In the genomic region with DNA sequence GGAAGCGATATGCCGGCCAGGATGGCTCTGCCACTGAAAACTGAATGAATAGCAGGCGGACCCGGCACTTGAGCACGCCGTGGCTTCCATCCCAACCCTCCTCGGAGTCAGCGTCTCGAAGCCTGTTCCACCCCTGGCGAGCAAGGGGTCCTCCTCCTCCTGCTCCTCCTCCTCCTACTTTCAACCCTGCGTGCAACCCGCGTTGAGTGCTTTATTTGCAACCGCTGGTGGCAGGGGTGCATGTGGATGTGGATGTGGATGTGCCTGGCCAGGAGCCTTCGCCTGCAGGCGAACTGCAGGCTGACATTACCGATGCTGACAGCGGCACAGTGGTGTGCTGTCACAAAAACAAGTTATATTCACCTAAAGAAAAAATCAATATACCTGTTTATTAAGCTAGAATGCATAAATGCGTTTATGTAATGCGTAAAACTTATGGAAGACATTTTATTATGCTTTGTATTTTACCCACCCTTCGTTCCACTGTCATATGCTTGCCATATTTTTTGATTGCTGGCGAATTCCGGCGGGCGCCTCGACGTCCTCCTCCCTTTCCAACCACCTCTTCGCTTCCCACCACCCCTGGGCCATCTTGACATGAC, we compare ENCODE assay signal across 1 fruit fly cellular context.
TF ChIP-seq lines count a peak whose summit lies in the region.

No protein-coding gene starts in this region.

TF ChIP-seq in whole organism, embryonic, 481 proteins besides CTCF, POLR2A, EP300 and RAD21 (continued from another document and continues in another):
- peak; percentile 59 for TF ChIP-seq fd96Cb (tag; optimal IDR thresholded peaks at IDR 0.05; lab: Kevin White, UChicago)
- no peak for TF ChIP-seq CG9932 (GFP tag; IDR thresholded peaks at IDR 0.05; lab: Robert Waterston, UW)
- TF ChIP-seq Adf1 (GFP tag; IDR thresholded peaks at IDR 0.05; lab: Robert Waterston, UW) = no peak
- TF ChIP-seq Max (GFP tag; optimal IDR thresholded peaks at IDR 0.05; lab: Kevin White, UChicago) = no peak
- TF ChIP-seq cwo (GFP tag; optimal IDR thresholded peaks at IDR 0.05; lab: Kevin White, UChicago) = peak; percentile 15
- TF ChIP-seq org-1 (GFP tag; optimal IDR thresholded peaks at IDR 0.05; lab: Kevin White, UChicago) = peak; percentile 21
- TF ChIP-seq repo (GFP tag; optimal IDR thresholded peaks at IDR 0.05; lab: Kevin White, UChicago) = no peak
- no peak for TF ChIP-seq luna (GFP tag; optimal IDR thresholded peaks at IDR 0.05; lab: Kevin White, UChicago)
- no peak for TF ChIP-seq rib (GFP tag; IDR thresholded peaks at IDR 0.05; lab: Robert Waterston, UW)
- TF ChIP-seq scrt (GFP tag; optimal IDR thresholded peaks at IDR 0.05; lab: Kevin White, UChicago) = no peak
- peak; percentile 59; the same call in 2 of the 3 replicates for TF ChIP-seq ase (GFP tag; IDR thresholded peaks at IDR 0.05; lab: Robert Waterston, UW)
- TF ChIP-seq exex (tag; optimal IDR thresholded peaks at IDR 0.05; lab: Kevin White, UChicago) = no peak
- TF ChIP-seq CG2889 (GFP tag; IDR thresholded peaks at IDR 0.05; lab: Robert Waterston, UW) = no peak
- TF ChIP-seq Hr51 (GFP tag; optimal IDR thresholded peaks at IDR 0.05; lab: Kevin White, UChicago) = peak in 1 of 2 experiments; percentile 38
- no peak for TF ChIP-seq eve (GFP tag; optimal IDR thresholded peaks at IDR 0.05; lab: Kevin White, UChicago)
- no peak for TF ChIP-seq wek (GFP tag; optimal IDR thresholded peaks at IDR 0.05; lab: Kevin White, UChicago)
- 0 out of 2 replicates have a peak, but pooled peaks have one; percentile 9 for TF ChIP-seq CG31224 (GFP tag; IDR thresholded peaks at IDR 0.05; lab: Robert Waterston, UW)
- TF ChIP-seq CG31388 (GFP tag; optimal IDR thresholded peaks at IDR 0.05; lab: Kevin White, UChicago) = no peak
- peak; percentile 68 for TF ChIP-seq CG11093 (GFP tag; IDR thresholded peaks at IDR 0.05; lab: Robert Waterston, UW)
- TF ChIP-seq GATAe (GFP tag; conservative IDR thresholded peaks at IDR 0.05; lab: Robert Waterston, UW) = no peak
- TF ChIP-seq sd (tag; optimal IDR thresholded peaks at IDR 0.05; lab: Kevin White, UChicago) = peak; percentile 41
- TF ChIP-seq CG3995 (GFP tag; optimal IDR thresholded peaks at IDR 0.05; lab: Kevin White, UChicago) = no peak
- 0 out of 2 replicates have a peak, but pooled peaks have one; percentile 30 for TF ChIP-seq gt (GFP tag; IDR thresholded peaks at IDR 0.05; lab: Robert Waterston, UW)
- 0 out of 2 replicates have a peak, but pooled peaks have one; percentile 10 for TF ChIP-seq Nf-YA (GFP tag; IDR thresholded peaks at IDR 0.05; lab: Robert Waterston, UW)
- peak; percentile 24 for TF ChIP-seq CG30431 (GFP tag; optimal IDR thresholded peaks at IDR 0.05; lab: Kevin White, UChicago)
- TF ChIP-seq CG4617 (GFP tag; optimal IDR thresholded peaks at IDR 0.05; lab: Kevin White, UChicago; ENCODE audit: borderline replicate concordance) = no peak
- TF ChIP-seq ro (GFP tag; IDR thresholded peaks at IDR 0.05; lab: Robert Waterston, UW) = peak; percentile 54
- TF ChIP-seq dan (GFP tag; IDR thresholded peaks at IDR 0.05; lab: Robert Waterston, UW) = no peak; the same call in 1 of the 2 replicates
- TF ChIP-seq Gsc (GFP tag; IDR thresholded peaks at IDR 0.05; lab: Robert Waterston, UW) = peak; percentile 66
- no peak for TF ChIP-seq CG13624 (GFP tag; optimal IDR thresholded peaks at IDR 0.05; lab: Kevin White, UChicago)
- peak; percentile 78 for TF ChIP-seq nom (GFP tag; optimal IDR thresholded peaks at IDR 0.05; lab: Kevin White, UChicago)
- no peak for TF ChIP-seq D19B (GFP tag; optimal IDR thresholded peaks at IDR 0.05; lab: Kevin White, UChicago)
- TF ChIP-seq unpg (GFP tag; optimal IDR thresholded peaks at IDR 0.05; lab: Kevin White, UChicago) = peak; percentile 70
- peak; percentile 62 for TF ChIP-seq CG17361 (GFP tag; IDR thresholded peaks at IDR 0.05; lab: Robert Waterston, UW)
- TF ChIP-seq CG30020 (tag; optimal IDR thresholded peaks at IDR 0.05; lab: Kevin White, UChicago) = no peak
- TF ChIP-seq CG31441 (GFP tag; IDR thresholded peaks at IDR 0.05; lab: Robert Waterston, UW) = peak; percentile 68
- no peak for TF ChIP-seq CG12744 (GFP tag; optimal IDR thresholded peaks at IDR 0.05; lab: Kevin White, UChicago)
- peak; percentile 44 for TF ChIP-seq ap (GFP tag; IDR thresholded peaks at IDR 0.05; lab: Robert Waterston, UW)
- peak; percentile 68; the same call in 1 of the 2 replicates for TF ChIP-seq ranshi (GFP tag; IDR thresholded peaks at IDR 0.05; lab: Robert Waterston, UW)
- peak; percentile 70 for TF ChIP-seq nmo (GFP tag; optimal IDR thresholded peaks at IDR 0.05; lab: Kevin White, UChicago)
- TF ChIP-seq mirr (GFP tag; optimal IDR thresholded peaks at IDR 0.05; lab: Kevin White, UChicago) = no peak
- TF ChIP-seq oc (tag; optimal IDR thresholded peaks at IDR 0.05; lab: Kevin White, UChicago) = peak; percentile 14
- TF ChIP-seq CG11504 (tag; optimal IDR thresholded peaks at IDR 0.05; lab: Kevin White, UChicago) = peak; percentile 62
- TF ChIP-seq pho (GFP tag; optimal IDR thresholded peaks at IDR 0.05; lab: Kevin White, UChicago) = no peak
- no peak for TF ChIP-seq vfl (GFP tag; optimal IDR thresholded peaks at IDR 0.05; lab: Kevin White, UChicago)
- TF ChIP-seq jing (GFP tag; optimal IDR thresholded peaks at IDR 0.05; lab: Kevin White, UChicago) = peak; percentile 33
- TF ChIP-seq Optix (GFP tag; IDR thresholded peaks at IDR 0.05; lab: Robert Waterston, UW) = peak; percentile 69; the same call in 2 of the 3 replicates
- no peak for TF ChIP-seq CG42726 (GFP tag; IDR thresholded peaks at IDR 0.05; lab: Robert Waterston, UW; ENCODE audit: partially characterized antibody)
- TF ChIP-seq cad (GFP tag; optimal IDR thresholded peaks at IDR 0.05; lab: Kevin White, UChicago) = no peak
- peak; percentile 34 for TF ChIP-seq pnt (GFP tag; optimal IDR thresholded peaks at IDR 0.05; lab: Kevin White, UChicago)
- TF ChIP-seq CG10431 (GFP tag; optimal IDR thresholded peaks at IDR 0.05; lab: Kevin White, UChicago) = peak; percentile 19
- TF ChIP-seq CG2116 (GFP tag; optimal IDR thresholded peaks at IDR 0.05; lab: Kevin White, UChicago) = peak; percentile 22
- no peak for TF ChIP-seq CG9817 (tag; optimal IDR thresholded peaks at IDR 0.05; lab: Kevin White, UChicago)
- TF ChIP-seq Hmr (GFP tag; optimal IDR thresholded peaks at IDR 0.05; lab: Kevin White, UChicago) = peak; percentile 3
- TF ChIP-seq hbn (GFP tag; IDR thresholded peaks at IDR 0.05; lab: Robert Waterston, UW; ENCODE audit: partially characterized antibody) = no peak
- TF ChIP-seq CG18764 (GFP tag; optimal IDR thresholded peaks at IDR 0.05; lab: Kevin White, UChicago) = peak; percentile 22
- peak; percentile 71 for TF ChIP-seq CG12391 (tag; optimal IDR thresholded peaks at IDR 0.05; lab: Kevin White, UChicago)
- no peak for TF ChIP-seq p53 (GFP tag; optimal IDR thresholded peaks at IDR 0.05; lab: Kevin White, UChicago)
- no peak for TF ChIP-seq ato (GFP tag; IDR thresholded peaks at IDR 0.05; lab: Robert Waterston, UW; ENCODE audit: partially characterized antibody)
- TF ChIP-seq schlank (tag; optimal IDR thresholded peaks at IDR 0.05; lab: Kevin White, UChicago) = no peak
- peak; percentile 42; the same call in 1 of the 2 replicates for TF ChIP-seq dati (GFP tag; IDR thresholded peaks at IDR 0.05; lab: Robert Waterston, UW)
- no peak for TF ChIP-seq bbx (GFP tag; IDR thresholded peaks at IDR 0.05; lab: Robert Waterston, UW; ENCODE audit: partially characterized antibody)
- peak; percentile 39 for TF ChIP-seq CG1233 (GFP tag; optimal IDR thresholded peaks at IDR 0.05; lab: Kevin White, UChicago)
- peak; percentile 51 for TF ChIP-seq CG15601 (tag; optimal IDR thresholded peaks at IDR 0.05; lab: Kevin White, UChicago)
- peak; percentile 64 for TF ChIP-seq D19A (tag; optimal IDR thresholded peaks at IDR 0.05; lab: Kevin White, UChicago)
- TF ChIP-seq CG43689 (GFP tag; IDR thresholded peaks at IDR 0.05; lab: Robert Waterston, UW) = no peak
- peak; percentile 39 for TF ChIP-seq trem (tag; optimal IDR thresholded peaks at IDR 0.05; lab: Kevin White, UChicago)
- no peak for TF ChIP-seq Dref (GFP tag; IDR thresholded peaks at IDR 0.05; lab: Robert Waterston, UW)
- TF ChIP-seq Mad (GFP tag; optimal IDR thresholded peaks at IDR 0.05; lab: Kevin White, UChicago) = no peak
- TF ChIP-seq salm (tag; optimal IDR thresholded peaks at IDR 0.05; lab: Kevin White, UChicago) = peak; percentile 28
- TF ChIP-seq CG9727 (GFP tag; optimal IDR thresholded peaks at IDR 0.05; lab: Kevin White, UChicago) = peak; percentile 62
- no peak for TF ChIP-seq her (GFP tag; optimal IDR thresholded peaks at IDR 0.05; lab: Kevin White, UChicago)
- no peak for TF ChIP-seq Stat92E (GFP tag; optimal IDR thresholded peaks at IDR 0.05; lab: Kevin White, UChicago)
- TF ChIP-seq Hand (GFP tag; optimal IDR thresholded peaks at IDR 0.05; lab: Kevin White, UChicago) = no peak
- peak; percentile 48; the same call in 1 of the 2 replicates for TF ChIP-seq CG32767 (GFP tag; IDR thresholded peaks at IDR 0.05; lab: Robert Waterston, UW)
- peak; percentile 4 for TF ChIP-seq CG12155 (GFP tag; optimal IDR thresholded peaks at IDR 0.05; lab: Kevin White, UChicago)
- TF ChIP-seq CG6854 (GFP tag; optimal IDR thresholded peaks at IDR 0.05; lab: Kevin White, UChicago) = no peak
- TF ChIP-seq sisA (GFP tag; IDR thresholded peaks at IDR 0.05; lab: Robert Waterston, UW) = peak; percentile 56
- no peak for TF ChIP-seq CG18476 (GFP tag; optimal IDR thresholded peaks at IDR 0.05; lab: Kevin White, UChicago)
- TF ChIP-seq ERR (GFP tag; optimal IDR thresholded peaks at IDR 0.05; lab: Kevin White, UChicago) = no peak
- TF ChIP-seq CG2202 (tag; optimal IDR thresholded peaks at IDR 0.05; lab: Kevin White, UChicago) = peak; percentile 64
- TF ChIP-seq Dip2 (GFP tag; IDR thresholded peaks at IDR 0.05; lab: Robert Waterston, UW) = no peak
- TF ChIP-seq jigr1 (GFP tag; IDR thresholded peaks at IDR 0.05; lab: Robert Waterston, UW) = peak; percentile 41; the same call in 1 of the 3 replicates
- no peak for TF ChIP-seq CG6175 (GFP tag; IDR thresholded peaks at IDR 0.05; lab: Robert Waterston, UW)
- peak; percentile 54 for TF ChIP-seq CG7556 (GFP tag; optimal IDR thresholded peaks at IDR 0.05; lab: Kevin White, UChicago)
- peak; percentile 39; the same call in 1 of the 2 replicates for TF ChIP-seq Oaz (GFP tag; IDR thresholded peaks at IDR 0.05; lab: Robert Waterston, UW)
- no peak for TF ChIP-seq CG5180 (GFP tag; optimal IDR thresholded peaks at IDR 0.05; lab: Kevin White, UChicago)
- TF ChIP-seq seq (GFP tag; IDR thresholded peaks at IDR 0.05; lab: Robert Waterston, UW) = peak; percentile 25; the same call in 1 of the 2 replicates
- peak; percentile 54; the same call in 1 of the 3 replicates for TF ChIP-seq CG7357 (GFP tag; IDR thresholded peaks at IDR 0.05; lab: Robert Waterston, UW)
- peak; percentile 34 for TF ChIP-seq Atf3 (GFP tag; optimal IDR thresholded peaks at IDR 0.05; lab: Kevin White, UChicago)
- no peak for TF ChIP-seq usp (GFP tag; optimal IDR thresholded peaks at IDR 0.05; lab: Kevin White, UChicago)
- TF ChIP-seq CG1529 (GFP tag; optimal IDR thresholded peaks at IDR 0.05; lab: Kevin White, UChicago) = peak; percentile 37
- no peak for TF ChIP-seq hb (GFP tag; IDR thresholded peaks at IDR 0.05; lab: Robert Waterston, UW; ENCODE audit: partially characterized antibody)
- no peak for TF ChIP-seq caup (GFP tag; optimal IDR thresholded peaks at IDR 0.05; lab: Kevin White, UChicago; ENCODE audit: severe bottlenecking)
- TF ChIP-seq CG11456 (GFP tag; IDR thresholded peaks at IDR 0.05; lab: Robert Waterston, UW) = no peak
- TF ChIP-seq br (optimal IDR thresholded peaks at IDR 0.05; lab: Kevin White, UChicago) = no peak
- TF ChIP-seq NFAT (GFP tag; IDR thresholded peaks at IDR 0.05; lab: Robert Waterston, UW) = 0 out of 2 replicates have a peak, but pooled peaks have one; percentile 36
- TF ChIP-seq sens (GFP tag; lab: Kevin White, UChicago) = peak; percentile 95
- TF ChIP-seq wdn (GFP tag; IDR thresholded peaks at IDR 0.05; lab: Robert Waterston, UW) = no peak
- peak; percentile 92 for TF ChIP-seq Xrp1 (GFP tag; IDR thresholded peaks at IDR 0.05; lab: Robert Waterston, UW)
- TF ChIP-seq fd3F (GFP tag; optimal IDR thresholded peaks at IDR 0.05; lab: Kevin White, UChicago) = no peak
- no peak for TF ChIP-seq tna (GFP tag; IDR thresholded peaks at IDR 0.05; lab: Robert Waterston, UW; ENCODE audit: partially characterized antibody)
- peak; percentile 35 for TF ChIP-seq jumu (GFP tag; optimal IDR thresholded peaks at IDR 0.05; lab: Kevin White, UChicago)
- no peak for TF ChIP-seq gce (GFP tag; IDR thresholded peaks at IDR 0.05; lab: Robert Waterston, UW)
- TF ChIP-seq ab (GFP tag; optimal IDR thresholded peaks at IDR 0.05; lab: Kevin White, UChicago) = no peak
- TF ChIP-seq h (optimal IDR thresholded peaks at IDR 0.05; lab: Kevin White, UChicago) = no peak
- no peak for TF ChIP-seq BtbVII (GFP tag; optimal IDR thresholded peaks at IDR 0.05; lab: Kevin White, UChicago)
- TF ChIP-seq CG3838 (GFP tag; optimal IDR thresholded peaks at IDR 0.05; lab: Kevin White, UChicago) = no peak
- TF ChIP-seq MTF-1 (GFP tag; optimal IDR thresholded peaks at IDR 0.05; lab: Kevin White, UChicago; ENCODE audit: borderline replicate concordance) = no peak
- no peak for TF ChIP-seq kah (GFP tag; optimal IDR thresholded peaks at IDR 0.05; lab: Kevin White, UChicago)
- no peak for TF ChIP-seq CG14860 (GFP tag; IDR thresholded peaks at IDR 0.05; lab: Robert Waterston, UW; ENCODE audit: partially characterized antibody)
- TF ChIP-seq tio (GFP tag; optimal IDR thresholded peaks at IDR 0.05; lab: Kevin White, UChicago) = peak; percentile 15
- peak; percentile 78; the same call in 1 of the 2 replicates for TF ChIP-seq CG8765 (GFP tag; IDR thresholded peaks at IDR 0.05; lab: Robert Waterston, UW)
- peak; percentile 50 for TF ChIP-seq B-H1 (GFP tag; IDR thresholded peaks at IDR 0.05; lab: Robert Waterston, UW)
- peak; percentile 65; the same call in 2 of the 3 replicates for TF ChIP-seq CG34422 (GFP tag; IDR thresholded peaks at IDR 0.05; lab: Robert Waterston, UW)
- peak; percentile 73 for TF ChIP-seq gem (tag; optimal IDR thresholded peaks at IDR 0.05; lab: Kevin White, UChicago)
- TF ChIP-seq sim (GFP tag; IDR thresholded peaks at IDR 0.05; lab: Robert Waterston, UW) = 0 out of 2 replicates have a peak, but pooled peaks have one; percentile 52
- peak; percentile 53 for TF ChIP-seq CG16815 (GFP tag; optimal IDR thresholded peaks at IDR 0.05; lab: Kevin White, UChicago)
- no peak for TF ChIP-seq klu (GFP tag; IDR thresholded peaks at IDR 0.05; lab: Robert Waterston, UW)
- peak; percentile 79 for TF ChIP-seq CG4424 (GFP tag; optimal IDR thresholded peaks at IDR 0.05; lab: Kevin White, UChicago)
- TF ChIP-seq Hsf (GFP tag; optimal IDR thresholded peaks at IDR 0.05; lab: Kevin White, UChicago) = peak; percentile 36
- no peak for TF ChIP-seq Bteb2 (GFP tag; optimal IDR thresholded peaks at IDR 0.05; lab: Kevin White, UChicago)
- peak; percentile 60 for TF ChIP-seq az2 (GFP tag; optimal IDR thresholded peaks at IDR 0.05; lab: Kevin White, UChicago)
